Worm (Caenorhabditis elegans) whole organism, young adult: ENCODE data around the gene F11D11.21.
A peak's percentile ranks its signal among the peaks of the same experiment; 100 is the strongest.
"Not testable (repeated sequence)": the region's sequence is repeated elsewhere in the genome, so short reads cannot be mapped to it uniquely, and the experiment has no call there.

Experiments used
- B0019.2 ChIP-seq: fragments of 200-800 bp; sonication (Bioruptor generic); conservative IDR thresholded peaks from 2 replicates; pipeline ENCODE4 v1.3.6; 2022; ENCODE audit warnings: missing genetic modification reagents, missing genetic modification characterization, missing compliant biosample characterization
- B0336.3 ChIP-seq: fragments of 200-800 bp; sonication (Bioruptor generic); IDR thresholded peaks from 2 replicates; pipeline ENCODE4 v1.3.6; 2022; ENCODE audit warnings: missing genetic modification characterization, missing compliant biosample characterization
- D2030.7 ChIP-seq: fragments of 200-800 bp; sonication (Bioruptor generic); IDR thresholded peaks from 2 replicates; pipeline ENCODE4 v1.3.6; 2022; ENCODE audit warnings: missing genetic modification reagents, missing genetic modification characterization, missing compliant biosample characterization
- F23B12.7 ChIP-seq: sonication (generic microtip); optimal IDR thresholded peaks from 2 replicates; lab custom pipeline; 2017; ENCODE audit warnings: missing genetic modification characterization, mild to moderate bottlenecking, missing compliant biosample characterization, antibody characterized with exemption, moderate library complexity; ENCODE audit not compliant: insufficient read depth
- F39B2.1 ChIP-seq: fragments of 200-800 bp; sonication (Bioruptor generic); IDR thresholded peaks from 2 replicates; pipeline ENCODE4 v1.3.6; 2022; ENCODE audit warnings: missing genetic modification reagents, missing genetic modification characterization, missing compliant biosample characterization
- F49E8.2 ChIP-seq: sonication (generic microtip); optimal IDR thresholded peaks from 3 replicates; lab custom pipeline; 2017; ENCODE audit warnings: missing genetic modification characterization, mild to moderate bottlenecking, missing compliant biosample characterization, antibody characterized with exemption, moderate library complexity; ENCODE audit not compliant: insufficient read depth
- F55B11.4 ChIP-seq: sonication (generic microtip); optimal IDR thresholded peaks from 2 replicates; lab custom pipeline; 2016; ENCODE audit warnings: missing compliant biosample characterization, missing genetic modification characterization, borderline replicate concordance; ENCODE audit not compliant: insufficient read depth
- Y53F4B.3 ChIP-seq: fragments of 200-800 bp; sonication (Bioruptor generic); IDR thresholded peaks from 2 replicates; pipeline ENCODE4 v1.3.6; 2022; ENCODE audit warnings: missing genetic modification reagents, missing genetic modification characterization, missing compliant biosample characterization
- Y56A3A.18 ChIP-seq: fragments of 200-800 bp; sonication (Bioruptor generic); IDR thresholded peaks from 2 replicates; pipeline ENCODE4 v1.3.6; 2022; ENCODE audit warnings: missing genetic modification reagents, missing genetic modification characterization, missing compliant biosample characterization
- Y67H2A.10 ChIP-seq: fragments of 200-800 bp; sonication (Bioruptor generic); conservative IDR thresholded peaks from 2 replicates; pipeline ENCODE4 v1.3.6; 2022; ENCODE audit warnings: missing genetic modification reagents, missing genetic modification characterization, missing compliant biosample characterization
- athp-1 ChIP-seq: sonication (generic microtip); optimal IDR thresholded peaks from 2 replicates; lab custom pipeline; 2017; ENCODE audit warnings: mild to moderate bottlenecking, missing genetic modification characterization, missing compliant biosample characterization
- attf-3 ChIP-seq: fragments of 200-800 bp; sonication (Bioruptor generic); conservative IDR thresholded peaks from 2 replicates; pipeline ENCODE4 v1.3.6; 2022; ENCODE audit warnings: missing genetic modification reagents, missing genetic modification characterization, missing compliant biosample characterization
- ceh-40 ChIP-seq: fragments of 200-800 bp; sonication (Bioruptor generic); IDR thresholded peaks from 2 replicates; pipeline ENCODE4 v1.3.6; 2022; ENCODE audit warnings: missing genetic modification characterization, missing compliant biosample characterization
- dox-1 ChIP-seq: fragments of 200-800 bp; sonication (Bioruptor generic); IDR thresholded peaks from 2 replicates; pipeline ENCODE4 v1.3.6; 2022; ENCODE audit warnings: missing genetic modification reagents, missing genetic modification characterization, missing compliant biosample characterization
- dpff-1 ChIP-seq: sonication (generic microtip); optimal IDR thresholded peaks from 2 replicates; lab custom pipeline; 2017; ENCODE audit warnings: mild to moderate bottlenecking, missing genetic modification characterization, missing compliant biosample characterization
- hlh-12 ChIP-seq: sonication (generic microtip); optimal IDR thresholded peaks from 2 replicates; lab custom pipeline; 2016; ENCODE audit warnings: missing genetic modification characterization, missing compliant biosample characterization
- hsf-1 ChIP-seq: fragments of 200-800 bp; sonication (Bioruptor generic); IDR thresholded peaks from 2 replicates; pipeline ENCODE4 v1.3.6; 2022; ENCODE audit warnings: missing genetic modification reagents, missing genetic modification characterization, missing compliant biosample characterization
- let-607 ChIP-seq, 2 experiments: fragments of 200-800 bp in 1 of 2; sonication (Bioruptor generic) in 1 of 2; sonication (generic microtip) in 1 of 2; optimal IDR thresholded peaks; 2 replicates each; lab custom pipeline; 2016 to 2018; ENCODE audit warnings: mild to moderate bottlenecking in 2 of 2, missing compliant biosample characterization in 2 of 2, missing genetic modification characterization in 2 of 2, moderate library complexity in 2 of 2, missing genotype in 1 of 2
- lsy-27 ChIP-seq: sonication (generic microtip); optimal IDR thresholded peaks from 2 replicates; lab custom pipeline; 2017; ENCODE audit warnings: missing genetic modification characterization, mild to moderate bottlenecking, missing compliant biosample characterization, antibody characterized with exemption, missing genotype, borderline replicate concordance; ENCODE audit not compliant: insufficient read depth
- madf-6 ChIP-seq: fragments of 200-800 bp; sonication (Bioruptor generic); IDR thresholded peaks from 2 replicates; pipeline ENCODE4 v1.3.6; 2022; ENCODE audit warnings: missing genetic modification reagents, missing genetic modification characterization, missing compliant biosample characterization
- nfya-2 ChIP-seq: fragments of 200-800 bp; sonication (Bioruptor generic); IDR thresholded peaks from 2 replicates; pipeline ENCODE4 v1.3.6; 2022; ENCODE audit warnings: missing genetic modification reagents, missing genetic modification characterization, missing compliant biosample characterization
- nhr-179 ChIP-seq: sonication (generic microtip); optimal IDR thresholded peaks from 2 replicates; lab custom pipeline; 2016; ENCODE audit warnings: mild to moderate bottlenecking, missing genetic modification characterization, missing compliant biosample characterization
- nhr-90 ChIP-seq: sonication (generic microtip); optimal IDR thresholded peaks from 2 replicates; lab custom pipeline; 2016; ENCODE audit warnings: missing genotype, mild to moderate bottlenecking, missing genetic modification characterization, missing compliant biosample characterization
- snpc-4 ChIP-seq, 5 experiments: fragments of 150-350 bp in 1 of 5; sonication (generic microtip) in 4 of 5; optimal IDR thresholded peaks; 2 replicates each; lab custom pipeline; 2014 to 2018; ENCODE audit warnings: missing genetic modification characterization in 5 of 5, missing biosample characterization in 3 of 5, antibody characterized with exemption in 2 of 5, mild to moderate bottlenecking in 2 of 5, missing compliant biosample characterization in 2 of 5, missing genotype in 2 of 5, moderate library complexity in 2 of 5, missing genetic modification reagents in 1 of 5
- xnd-1 ChIP-seq: sonication (generic microtip); optimal IDR thresholded peaks from 2 replicates; lab custom pipeline; 2016; ENCODE audit warnings: missing genotype, missing genetic modification reagents, missing genetic modification characterization, missing compliant biosample characterization
- zfh-2 ChIP-seq: fragments of 200-800 bp; sonication (Bioruptor generic); conservative IDR thresholded peaks from 2 replicates; pipeline ENCODE4 v1.3.6; 2022; ENCODE audit warnings: missing genetic modification reagents, missing genetic modification characterization, missing compliant biosample characterization

F11D11.21 gene

ce11 chrV:18754328-18754727 lies 4.0 kb upstream of the F11D11.21 start, which contains the start of gene clec-254:
Gene clec-254, minus strand, starts transcription at chrV:18754428.
- not testable (repeated sequence) for TF ChIP-seq F55B11.4 (tag; lab: Kevin White, UChicago); xnd-1 (tag; lab: Kevin White, UChicago); hsf-1 (GFP tag; lab: Robert Waterston, UW)

ce11 chrV:18753036-18753435 lies 2.7 kb upstream of the F11D11.21 start, which contains the start of gene F11D11.6:
Gene F11D11.6, minus strand, starts transcription at chrV:18753136.
- TF ChIP-seq ceh-40 (GFP tag; lab: Robert Waterston, UW) = no peak
- no peak for TF ChIP-seq B0336.3 (GFP tag; lab: Robert Waterston, UW)
- TF ChIP-seq Y53F4B.3 = no peak
- no peak for TF ChIP-seq madf-6 (GFP tag; lab: Robert Waterston, UW)
- TF ChIP-seq let-607 (tag; optimal IDR thresholded peaks at IDR 0.05; lab: Kevin White, UChicago) = no peak
- no peak for TF ChIP-seq F23B12.7 (tag; lab: Kevin White, UChicago)
- TF ChIP-seq F49E8.2 (tag; lab: Kevin White, UChicago) = no peak
- TF ChIP-seq F55B11.4 (tag; lab: Kevin White, UChicago) = no peak

- TF ChIP-seq B0019.2 (GFP tag; lab: Robert Waterston, UW) (no peak), Y56A3A.18 (GFP tag; lab: Robert Waterston, UW) (no peak), nfya-2 (GFP tag; lab: Robert Waterston, UW) (no peak), ceh-40 (GFP tag; lab: Robert Waterston, UW) (no peak), nhr-90 (tag; lab: Kevin White, UChicago) (no peak), snpc-4 (GFP tag; optimal IDR thresholded peaks at IDR 0.05; lab: Kevin White, UChicago) (no peak), snpc-4 (tag; optimal IDR thresholded peaks at IDR 0.05; lab: Kevin White, UChicago) (no peak), hlh-12 (tag; lab: Kevin White, UChicago) (no peak), attf-3 (GFP tag; lab: Robert Waterston, UW) (no peak), dpff-1 (tag; lab: Kevin White, UChicago) (no peak), hsf-1 (GFP tag; lab: Robert Waterston, UW) (no peak), athp-1 (tag; lab: Kevin White, UChicago) (no peak)
Observed at ce11 chrV:18748726-18749125, 1.6 kb downstream of the F11D11.21 start, which contains the start of gene clec-252. Gene clec-252, minus strand, starts transcription at chrV:18748826.

ce11 chrV:18746937-18747660 lies 3.2 kb downstream of the F11D11.21 start, which contains the start of gene clec-251:
Gene clec-251, minus strand, starts transcription at chrV:18746987.
- TF ChIP-seq dox-1 (GFP tag; lab: Robert Waterston, UW) (0 out of 2 replicates have a peak, but pooled peaks have one; percentile 9), zfh-2 (GFP tag; lab: Robert Waterston, UW) (peak; percentile 77; the same call in 1 of the 2 replicates), Y67H2A.10 (GFP tag; lab: Robert Waterston, UW) (no peak)

- no peak for TF ChIP-seq F39B2.1 (GFP tag; lab: Robert Waterston, UW)
- no peak for TF ChIP-seq lsy-27
- no peak for TF ChIP-seq D2030.7 (GFP tag; lab: Robert Waterston, UW)
- TF ChIP-seq Y67H2A.10 (GFP tag; lab: Robert Waterston, UW) = no peak
- no peak for TF ChIP-seq hsf-1 (GFP tag; lab: Robert Waterston, UW)
- no peak for TF ChIP-seq zfh-2 (GFP tag; lab: Robert Waterston, UW)
- no peak for TF ChIP-seq nhr-179 (tag; lab: Kevin White, UChicago)
Observed at ce11 chrV:18742108-18742507, 8.2 kb downstream of the F11D11.21 start, which contains the start of gene clec-250. Gene clec-250, minus strand, starts transcription at chrV:18742208.
